Worm (Caenorhabditis elegans) whole organism, late embryonic: ENCODE measurements around the gene cal-7.

Experiments used
- Y22D7AL.16 ChIP-seq: sonication (generic microtip); optimal IDR thresholded peaks from 2 replicates; lab custom pipeline; 2016; ENCODE audit warnings: missing genetic modification characterization, missing compliant biosample characterization
- ama-1 ChIP-seq: fragments of 150-350 bp; optimal IDR thresholded peaks from 2 replicates; lab custom pipeline; 2014
- ceh-18 ChIP-seq: sonication (generic microtip); optimal IDR thresholded peaks from 2 replicates; lab custom pipeline; 2016; ENCODE audit warnings: missing genetic modification characterization, missing compliant biosample characterization
- ets-4 ChIP-seq: sonication (generic microtip); optimal IDR thresholded peaks from 2 replicates; lab custom pipeline; 2016; ENCODE audit warnings: missing genetic modification characterization, missing compliant biosample characterization
- fax-1 ChIP-seq: sonication (generic microtip); optimal IDR thresholded peaks from 2 replicates; lab custom pipeline; 2016; ENCODE audit warnings: missing genotype, missing genetic modification characterization, missing compliant biosample characterization
- gmeb-2 ChIP-seq: sonication (generic microtip); optimal IDR thresholded peaks from 2 replicates; lab custom pipeline; 2016; ENCODE audit warnings: missing genetic modification characterization, inconsistent platforms, missing compliant biosample characterization
- hlh-30 ChIP-seq: sonication (generic microtip); optimal IDR thresholded peaks from 2 replicates; lab custom pipeline; 2017; ENCODE audit warnings: antibody characterized with exemption, missing genetic modification characterization, missing compliant biosample characterization; ENCODE audit not compliant: insufficient read depth
- lin-11 ChIP-seq: fragments of 200-800 bp; sonication (Bioruptor generic); optimal IDR thresholded peaks from 2 replicates; lab custom pipeline; 2018; ENCODE audit warnings: mild to moderate bottlenecking, missing genetic modification characterization, missing compliant biosample characterization
- mec-3 ChIP-seq: sonication (generic microtip); optimal IDR thresholded peaks from 2 replicates; lab custom pipeline; 2016; ENCODE audit warnings: borderline replicate concordance, missing genetic modification characterization, missing compliant biosample characterization
- nhr-11 ChIP-seq: fragments of 150-350 bp; optimal IDR thresholded peaks from 2 replicates; lab custom pipeline; 2014; ENCODE audit warnings: missing biosample characterization, missing genetic modification characterization
- pqm-1 ChIP-seq: sonication (generic microtip); optimal IDR thresholded peaks from 2 replicates; lab custom pipeline; 2016; ENCODE audit warnings: missing genetic modification characterization, missing compliant biosample characterization
- ttx-3 ChIP-seq: sonication (generic microtip); optimal IDR thresholded peaks from 2 replicates; lab custom pipeline; 2016; ENCODE audit warnings: missing genetic modification reagents, missing genetic modification characterization, missing compliant biosample characterization
- unc-3 ChIP-seq, 2 experiments: fragments of 200-800 bp in 1 of 2; sonication (Bioruptor generic) in 1 of 2; sonication (generic microtip) in 1 of 2; conservative IDR thresholded peaks in 1 of 2; optimal IDR thresholded peaks in 1 of 2; 2 replicates each; pipeline versions ENCODE4 v1.3.6 to Lab custom; 2016 to 2022; ENCODE audit warnings: missing compliant biosample characterization in 2 of 2, missing genetic modification characterization in 2 of 2, missing genetic modification reagents in 1 of 2

ce11 chrV:9775734-9776133 is 41.8 kb downstream of the cal-7 start, which contains the start of gene F46B6.12:
- TF ChIP-seq Y22D7AL.16 (tag; lab: Kevin White, UChicago), result no peak
- TF ChIP-seq mec-3 (tag; lab: Kevin White, UChicago), result no peak
- TF ChIP-seq lin-11 (tag; lab: Kevin White, UChicago), result no peak
- no peak for TF ChIP-seq ttx-3 (tag; lab: Kevin White, UChicago)
- no peak for TF ChIP-seq fax-1 (tag; lab: Kevin White, UChicago)
- TF ChIP-seq ceh-18 (tag; lab: Kevin White, UChicago), result no peak
- no peak for TF ChIP-seq hlh-30
- no peak for TF ChIP-seq pqm-1 (tag; lab: Kevin White, UChicago)
- no peak for TF ChIP-seq gmeb-2
- no peak for TF ChIP-seq unc-3 (GFP tag; conservative IDR thresholded peaks at IDR 0.05; lab: Robert Waterston, UW)
- no peak for TF ChIP-seq unc-3 (tag; optimal IDR thresholded peaks at IDR 0.05; lab: Kevin White, UChicago)
- TF ChIP-seq ama-1 (lab: Kevin White, UChicago), result no peak
- no peak for TF ChIP-seq ets-4 (tag; lab: Kevin White, UChicago)
- TF ChIP-seq nhr-11 (tag; lab: Kevin White, UChicago), result no peak
